Worm (Caenorhabditis elegans) whole organism, L2 larva: Measurements from ENCODE around the gene srb-11.

ENCODE experiments used
- ZK546.5 ChIP-seq: sonication (generic microtip); optimal IDR thresholded peaks from 2 replicates; lab custom pipeline; 2017; ENCODE audit warnings: missing biosample characterization, missing genetic modification characterization
- alr-1 ChIP-seq: fragments of 150-350 bp; optimal IDR thresholded peaks from 2 replicates; lab custom pipeline; 2014; ENCODE audit warnings: missing biosample characterization, missing genetic modification characterization
- blmp-1 ChIP-seq: sonication (generic microtip); optimal IDR thresholded peaks from 2 replicates; lab custom pipeline; 2017; ENCODE audit warnings: missing genetic modification characterization, mild to moderate bottlenecking, missing compliant biosample characterization, antibody characterized with exemption, moderate library complexity; ENCODE audit not compliant: insufficient read depth
- nhr-12 ChIP-seq: fragments of 150-350 bp; optimal IDR thresholded peaks from 2 replicates; lab custom pipeline; 2014; ENCODE audit warnings: missing biosample characterization, missing genetic modification characterization
- nhr-237 ChIP-seq: fragments of 150-350 bp; optimal IDR thresholded peaks from 2 replicates; lab custom pipeline; 2014; ENCODE audit warnings: missing biosample characterization, missing genetic modification characterization
- unc-62 ChIP-seq: fragments of 150-350 bp; optimal IDR thresholded peaks from 2 replicates; lab custom pipeline; 2014; ENCODE audit warnings: missing biosample characterization, missing genetic modification reagents, missing genetic modification characterization
- ztf-4 ChIP-seq: fragments of 150-350 bp; optimal IDR thresholded peaks from 2 replicates; lab custom pipeline; 2014; ENCODE audit warnings: missing biosample characterization, missing genetic modification characterization

DNA sequence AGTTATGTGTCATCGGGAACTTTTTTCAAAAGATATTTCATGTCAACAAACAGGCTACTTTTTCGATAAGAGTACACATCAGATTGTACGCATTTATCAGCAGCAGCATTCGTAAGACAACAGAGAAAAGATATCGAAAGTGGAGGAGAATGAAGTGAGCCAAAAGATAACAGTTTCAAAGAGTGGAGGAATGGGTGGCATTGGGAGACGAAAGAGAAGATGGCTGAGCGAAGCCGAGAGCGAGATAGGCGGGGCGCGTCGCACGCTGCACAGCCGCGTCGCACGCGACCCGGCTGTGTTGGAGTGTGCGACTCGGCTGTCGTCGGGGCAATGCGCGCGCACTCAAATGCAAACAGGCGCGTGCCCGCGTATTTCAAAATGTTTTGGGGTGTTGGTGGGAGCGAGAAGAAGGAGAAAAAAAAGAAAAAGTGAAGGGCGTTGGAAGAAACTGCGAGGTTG lies 28.6 kb downstream of the srb-11 start:
- no peak for TF ChIP-seq nhr-237 (tag; lab: Kevin White, UChicago)
- TF ChIP-seq ztf-4, result peak; percentile 43
- no peak for TF ChIP-seq unc-62 (GFP tag; lab: Kevin White, UChicago)
- no peak for TF ChIP-seq ZK546.5 (tag; lab: Kevin White, UChicago)
- peak; percentile 65 for TF ChIP-seq blmp-1 (tag; lab: Kevin White, UChicago)
- TF ChIP-seq nhr-12, result no peak
- no peak for TF ChIP-seq alr-1 (tag; lab: Kevin White, UChicago)
